Worm (Caenorhabditis elegans) whole organism, mixed stage, embryonic: ENCODE measurements around the gene Y26E6A.2.

Experiments used
- ceh-39 ChIP-seq: fragments of 150-350 bp; optimal IDR thresholded peaks from 2 replicates; lab custom pipeline; 2014; ENCODE audit warnings: missing biosample characterization, missing genetic modification characterization
- pha-4 ChIP-seq: fragments of 150-350 bp; optimal IDR thresholded peaks from 2 replicates; lab custom pipeline; 2018; ENCODE audit warnings: missing biosample characterization, missing genetic modification reagents, missing genetic modification characterization

DNA sequence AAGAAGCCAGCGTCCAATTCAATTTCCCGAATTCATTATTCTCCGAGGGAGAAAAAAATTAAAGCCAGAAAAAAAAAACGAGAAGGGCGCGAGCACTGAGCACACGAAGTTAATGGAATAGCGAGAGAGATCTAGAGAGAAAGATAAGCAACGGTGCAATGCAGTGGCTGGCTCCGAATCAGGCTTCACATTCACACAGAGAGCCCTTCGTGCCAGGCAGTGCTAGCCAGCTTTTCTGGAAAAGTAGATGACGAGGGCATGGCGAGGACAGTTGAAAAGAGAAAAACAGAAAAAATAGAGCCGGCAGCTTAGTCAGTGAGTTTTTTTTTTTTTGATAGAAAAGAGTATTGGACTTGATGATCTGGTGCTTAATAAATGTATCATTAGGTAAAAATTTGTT is 548 bp downstream of the Y26E6A.2 start:
- TF ChIP-seq pha-4 (no peak), ceh-39 (tag; lab: Kevin White, UChicago) (no peak)
